Fruit fly (Drosophila melanogaster) whole organism, adult: Measurements from ENCODE around the gene Dus1.

Experiments used
- CG11617 ChIP-seq: fragments of 200-800 bp; sonication (Bioruptor generic); optimal IDR thresholded peaks from 2 replicates; lab custom pipeline; 2017; ENCODE audit warnings: mild to moderate bottlenecking, missing biosample characterization, missing genetic modification reagents, missing genetic modification characterization
- pad ChIP-seq: fragments of 200-800 bp; sonication (Bioruptor generic); optimal IDR thresholded peaks from 3 replicates; lab custom pipeline; 2017; ENCODE audit warnings: missing biosample characterization, missing genetic modification characterization, mild to moderate bottlenecking, moderate library complexity, missing genetic modification reagents

dm6 chr2L:298285-298644 lies 26.7 kb upstream of the Dus1 start:
- TF ChIP-seq CG11617 (GFP tag; lab: Kevin White, UChicago) (no peak), pad (GFP tag; lab: Kevin White, UChicago) (no peak)
